Worm (Caenorhabditis elegans) whole organism, L1 larva: Measurements from ENCODE around the gene trpa-1.

ENCODE experiments used
- C04F5.9 ChIP-seq: sonication (generic microtip); optimal IDR thresholded peaks from 2 replicates; lab custom pipeline; 2016; ENCODE audit warnings: missing genetic modification characterization, missing compliant biosample characterization
- C34B4.2 ChIP-seq: sonication (generic microtip); optimal IDR thresholded peaks from 2 replicates; lab custom pipeline; 2017; ENCODE audit warnings: mild to moderate bottlenecking, missing genetic modification characterization, missing compliant biosample characterization
- aha-1 ChIP-seq: fragments of 150-350 bp; optimal IDR thresholded peaks from 2 replicates; lab custom pipeline; 2014; ENCODE audit warnings: missing biosample characterization, missing genetic modification characterization
- alr-1 ChIP-seq: fragments of 200-800 bp; sonication (Bioruptor generic); optimal IDR thresholded peaks from 2 replicates; lab custom pipeline; 2018; ENCODE audit warnings: borderline replicate concordance, mild to moderate bottlenecking, missing genetic modification characterization, missing compliant biosample characterization
- aly-2 ChIP-seq: fragments of 150-350 bp; optimal IDR thresholded peaks from 2 replicates; lab custom pipeline; 2014; ENCODE audit warnings: missing biosample characterization, missing genetic modification characterization
- ama-1 ChIP-seq: fragments of 150-350 bp; optimal IDR thresholded peaks from 2 replicates; lab custom pipeline; 2014
- blmp-1 ChIP-seq: fragments of 150-350 bp; optimal IDR thresholded peaks from 2 replicates; lab custom pipeline; 2014; ENCODE audit warnings: missing biosample characterization, missing genetic modification characterization
- ceh-63 ChIP-seq: fragments of 200-800 bp; sonication (Bioruptor generic); optimal IDR thresholded peaks from 2 replicates; lab custom pipeline; 2018; ENCODE audit warnings: mild to moderate bottlenecking, missing genetic modification characterization, missing compliant biosample characterization
- ceh-8 ChIP-seq: fragments of 200-800 bp; sonication (Bioruptor generic); optimal IDR thresholded peaks from 2 replicates; lab custom pipeline; 2018; ENCODE audit warnings: mild to moderate bottlenecking, missing genetic modification characterization, moderate library complexity, missing compliant biosample characterization
- ceh-82 ChIP-seq, 3 experiments: fragments of 150-350 bp in 1 of 3; sonication (generic microtip) in 2 of 3; optimal IDR thresholded peaks; 2 replicates each; lab custom pipeline; 2014 to 2017; ENCODE audit warnings: missing biosample characterization in 3 of 3, missing genetic modification characterization in 3 of 3
- ceh-88 ChIP-seq: fragments of 200-800 bp; sonication (Bioruptor generic); IDR thresholded peaks from 2 replicates; pipeline ENCODE4 v1.3.6; 2022; ENCODE audit warnings: missing genetic modification characterization, missing compliant biosample characterization
- dpl-1 ChIP-seq, 3 experiments: fragments of 150-350 bp in 2 of 3; sonication (generic microtip) in 1 of 3; optimal IDR thresholded peaks; 2 replicates each; lab custom pipeline; 2014 to 2017; ENCODE audit warnings: missing biosample characterization in 3 of 3, missing genetic modification characterization in 3 of 3, missing genetic modification reagents in 3 of 3
- efl-3 ChIP-seq: fragments of 200-800 bp; sonication (Bioruptor generic); optimal IDR thresholded peaks from 2 replicates; lab custom pipeline; 2018; ENCODE audit warnings: mild to moderate bottlenecking, missing genetic modification characterization, missing compliant biosample characterization
- egl-13 ChIP-seq: sonication (generic microtip); optimal IDR thresholded peaks from 2 replicates; lab custom pipeline; 2016; ENCODE audit warnings: missing genotype, missing genetic modification reagents, missing genetic modification characterization, missing compliant biosample characterization
- elt-2 ChIP-seq: sonication (generic microtip); optimal IDR thresholded peaks from 2 replicates; lab custom pipeline; 2016; ENCODE audit warnings: missing genetic modification characterization, mild to moderate bottlenecking, inconsistent platforms, missing compliant biosample characterization, missing genetic modification reagents
- ets-5 ChIP-seq: fragments of 200-800 bp; sonication (Bioruptor generic); IDR thresholded peaks from 2 replicates; pipeline ENCODE4 v1.3.6; 2022; ENCODE audit warnings: missing genetic modification characterization, missing compliant biosample characterization
- fkh-10 ChIP-seq: sonication (generic microtip); optimal IDR thresholded peaks from 2 replicates; lab custom pipeline; 2017; ENCODE audit warnings: missing biosample characterization, missing genetic modification reagents, missing genetic modification characterization
- fkh-4 ChIP-seq: sonication (generic microtip); optimal IDR thresholded peaks from 2 replicates; lab custom pipeline; 2016; ENCODE audit warnings: missing compliant biosample characterization, missing genetic modification characterization, borderline replicate concordance
- fkh-8 ChIP-seq: sonication (generic microtip); optimal IDR thresholded peaks from 2 replicates; lab custom pipeline; 2016; ENCODE audit warnings: mild to moderate bottlenecking, missing genetic modification characterization, missing compliant biosample characterization
- grh-1 ChIP-seq: fragments of 200-800 bp; sonication (Bioruptor generic); IDR thresholded peaks from 2 replicates; pipeline ENCODE4 v1.3.6; 2022; ENCODE audit warnings: missing genetic modification reagents, missing genetic modification characterization, missing compliant biosample characterization
- hlh-4 ChIP-seq: sonication (generic microtip); optimal IDR thresholded peaks from 2 replicates; lab custom pipeline; 2016; ENCODE audit warnings: mild to moderate bottlenecking, missing genetic modification characterization, missing compliant biosample characterization
- irx-1 ChIP-seq: sonication (generic microtip); optimal IDR thresholded peaks from 2 replicates; lab custom pipeline; 2016; ENCODE audit warnings: missing genetic modification characterization, missing compliant biosample characterization
- isw-1 ChIP-seq: fragments of 200-800 bp; sonication (Bioruptor generic); IDR thresholded peaks from 2 replicates; pipeline ENCODE4 v1.3.6; 2022; ENCODE audit warnings: missing genetic modification characterization, missing compliant biosample characterization
- lin-39 ChIP-seq: fragments of 150-350 bp; optimal IDR thresholded peaks from 2 replicates; lab custom pipeline; 2014; ENCODE audit warnings: missing biosample characterization, missing genetic modification reagents, missing genetic modification characterization
- lir-3 ChIP-seq: sonication (generic microtip); optimal IDR thresholded peaks from 2 replicates; lab custom pipeline; 2016; ENCODE audit warnings: mild to moderate bottlenecking, missing genetic modification characterization, moderate library complexity, missing compliant biosample characterization; ENCODE audit not compliant: poor library complexity
- lsy-2 ChIP-seq, 2 experiments: fragments of 150-350 bp; optimal IDR thresholded peaks; 2 replicates each; lab custom pipeline; 2014; ENCODE audit warnings: missing biosample characterization in 2 of 2, missing genetic modification characterization in 2 of 2
- mef-2 ChIP-seq: fragments of 150-350 bp; optimal IDR thresholded peaks from 2 replicates; lab custom pipeline; 2014; ENCODE audit warnings: missing biosample characterization, missing genetic modification characterization
- mep-1 ChIP-seq: fragments of 150-350 bp; optimal IDR thresholded peaks from 2 replicates; lab custom pipeline; 2014; ENCODE audit warnings: missing biosample characterization, missing genetic modification characterization
- nhr-11 ChIP-seq: fragments of 150-350 bp; optimal IDR thresholded peaks from 2 replicates; lab custom pipeline; 2014; ENCODE audit warnings: missing biosample characterization, missing genetic modification characterization
- nhr-12 ChIP-seq: sonication (generic microtip); optimal IDR thresholded peaks from 2 replicates; lab custom pipeline; 2017; ENCODE audit warnings: missing biosample characterization, missing genetic modification characterization
- nhr-19 ChIP-seq: fragments of 200-800 bp; sonication (Bioruptor generic); conservative IDR thresholded peaks from 2 replicates; pipeline ENCODE4 v1.3.6; 2022; ENCODE audit warnings: missing genetic modification characterization, missing compliant biosample characterization
- nhr-237 ChIP-seq: fragments of 150-350 bp; optimal IDR thresholded peaks from 2 replicates; lab custom pipeline; 2014; ENCODE audit warnings: missing biosample characterization, missing genetic modification characterization
- nhr-28 ChIP-seq: fragments of 150-350 bp; optimal IDR thresholded peaks from 2 replicates; lab custom pipeline; 2014; ENCODE audit warnings: missing biosample characterization, missing genetic modification characterization
- nhr-77 ChIP-seq: fragments of 150-350 bp; optimal IDR thresholded peaks from 2 replicates; lab custom pipeline; 2014; ENCODE audit warnings: missing biosample characterization, missing genetic modification characterization
- nhr-84 ChIP-seq: sonication (generic microtip); optimal IDR thresholded peaks from 2 replicates; lab custom pipeline; 2017; ENCODE audit warnings: missing biosample characterization, missing genetic modification characterization
- nhr-90 ChIP-seq: sonication (generic microtip); optimal IDR thresholded peaks from 2 replicates; lab custom pipeline; 2016; ENCODE audit warnings: mild to moderate bottlenecking, missing genetic modification characterization, missing compliant biosample characterization; ENCODE audit not compliant: poor library complexity
- pag-3 ChIP-seq: sonication (generic microtip); optimal IDR thresholded peaks from 2 replicates; lab custom pipeline; 2017; ENCODE audit warnings: missing genetic modification characterization, mild to moderate bottlenecking, missing compliant biosample characterization, antibody characterized with exemption, borderline replicate concordance; ENCODE audit not compliant: insufficient read depth
- pqm-1 ChIP-seq: sonication (generic microtip); optimal IDR thresholded peaks from 3 replicates; lab custom pipeline; 2017; ENCODE audit warnings: missing biosample characterization, missing genetic modification characterization
- skn-1 ChIP-seq: fragments of 150-350 bp; optimal IDR thresholded peaks from 2 replicates; lab custom pipeline; 2014; ENCODE audit warnings: missing biosample characterization, missing genetic modification characterization
- snu-23 ChIP-seq: sonication (generic microtip); optimal IDR thresholded peaks from 2 replicates; lab custom pipeline; 2016; ENCODE audit warnings: missing genetic modification characterization, missing compliant biosample characterization
- sptf-1 ChIP-seq: fragments of 150-350 bp; optimal IDR thresholded peaks from 2 replicates; lab custom pipeline; 2014; ENCODE audit warnings: missing biosample characterization, missing genetic modification characterization
- sup-37 ChIP-seq: fragments of 200-800 bp; sonication (Bioruptor generic); optimal IDR thresholded peaks from 2 replicates; lab custom pipeline; 2018; ENCODE audit warnings: mild to moderate bottlenecking, missing genetic modification characterization, missing compliant biosample characterization
- swsn-7 ChIP-seq: sonication (generic microtip); optimal IDR thresholded peaks from 2 replicates; lab custom pipeline; 2016; ENCODE audit warnings: missing genetic modification characterization, missing compliant biosample characterization
- tbx-2 ChIP-seq: sonication (generic microtip); optimal IDR thresholded peaks from 2 replicates; lab custom pipeline; 2016; ENCODE audit warnings: missing genetic modification characterization, missing compliant biosample characterization
- tlp-1 ChIP-seq: fragments of 150-350 bp; optimal IDR thresholded peaks from 2 replicates; lab custom pipeline; 2014; ENCODE audit warnings: missing biosample characterization, missing genetic modification characterization
- unc-130 ChIP-seq: fragments of 150-350 bp; optimal IDR thresholded peaks from 2 replicates; lab custom pipeline; 2017; ENCODE audit warnings: missing biosample characterization, missing genetic modification characterization, inconsistent platforms
- unc-30 ChIP-seq: sonication (generic microtip); optimal IDR thresholded peaks from 2 replicates; lab custom pipeline; 2017; ENCODE audit warnings: missing biosample characterization, missing genetic modification characterization
- unc-62 ChIP-seq: fragments of 150-350 bp; optimal IDR thresholded peaks from 2 replicates; lab custom pipeline; 2014; ENCODE audit warnings: missing biosample characterization, missing genetic modification reagents, missing genetic modification characterization
- unc-86 ChIP-seq: sonication (generic microtip); optimal IDR thresholded peaks from 2 replicates; lab custom pipeline; 2016; ENCODE audit warnings: missing genetic modification characterization, missing compliant biosample characterization
- unc-98 ChIP-seq: fragments of 200-800 bp; sonication (Bioruptor generic); IDR thresholded peaks from 2 replicates; pipeline ENCODE4 v1.3.6; 2022; ENCODE audit warnings: missing genetic modification characterization, missing compliant biosample characterization
- vab-15 ChIP-seq: sonication (generic microtip); optimal IDR thresholded peaks from 2 replicates; lab custom pipeline; 2017; ENCODE audit warnings: missing genotype, mild to moderate bottlenecking, missing genetic modification characterization, missing compliant biosample characterization
- zag-1 ChIP-seq: fragments of 150-350 bp; optimal IDR thresholded peaks from 2 replicates; lab custom pipeline; 2014; ENCODE audit warnings: missing biosample characterization, missing genetic modification characterization
- zip-4 ChIP-seq: fragments of 200-800 bp; sonication (Bioruptor generic); optimal IDR thresholded peaks from 2 replicates; lab custom pipeline; 2018; ENCODE audit warnings: mild to moderate bottlenecking, missing genetic modification characterization, moderate library complexity, missing compliant biosample characterization
- ztf-11 ChIP-seq, 2 experiments: sonication (generic microtip); optimal IDR thresholded peaks; 2 replicates each; lab custom pipeline; 2016 to 2017; ENCODE audit warnings: missing genetic modification characterization in 2 of 2, missing biosample characterization in 1 of 2, missing compliant biosample characterization in 1 of 2

The trpa-1 gene

ce11 chrIV:11857159-11857565 is 7.2 kb upstream of the trpa-1 start (continued):
- TF ChIP-seq lir-3 (tag; lab: Kevin White, UChicago) (peak; percentile 32), blmp-1 (tag; lab: Kevin White, UChicago) (no peak), unc-30 (tag; lab: Kevin White, UChicago) (no peak), zip-4 (no peak), fkh-8 (tag; lab: Kevin White, UChicago) (peak; percentile 91), nhr-237 (tag; lab: Kevin White, UChicago) (no peak), pqm-1 (tag; lab: Kevin White, UChicago) (no peak), sup-37 (GFP tag; lab: Kevin White, UChicago) (no peak), aha-1 (tag; lab: Kevin White, UChicago) (no peak), vab-15 (tag; lab: Kevin White, UChicago) (no peak), swsn-7 (tag; lab: Kevin White, UChicago) (peak; percentile 68), efl-3 (GFP tag; lab: Kevin White, UChicago) (no peak), nhr-12 (tag; lab: Kevin White, UChicago) (no peak), unc-86 (tag; lab: Kevin White, UChicago) (peak; percentile 61), alr-1 (no peak), ama-1 (lab: Kevin White, UChicago) (no peak), unc-62 (GFP tag; lab: Kevin White, UChicago) (no peak), nhr-77 (tag; lab: Kevin White, UChicago) (peak; percentile 68), C34B4.2 (tag; lab: Kevin White, UChicago) (no peak), lin-39 (tag; lab: Kevin White, UChicago) (no peak), elt-2 (no peak), unc-98 (no peak), nhr-11 (tag; lab: Kevin White, UChicago) (no peak), ceh-82 (tag; optimal IDR thresholded peaks at IDR 0.05; lab: Kevin White, UChicago) (peak; percentile 53 to 89 (median 61)), mef-2 (tag; lab: Kevin White, UChicago) (peak; percentile 50), sptf-1 (tag; lab: Kevin White, UChicago) (no peak), tbx-2 (tag; lab: Kevin White, UChicago) (peak; percentile 69), egl-13 (tag; lab: Kevin White, UChicago) (peak; percentile 51), nhr-84 (no peak), ceh-88 (no peak), ceh-8 (GFP tag; lab: Kevin White, UChicago) (no peak), lsy-2 (tag; optimal IDR thresholded peaks at IDR 0.05; lab: Kevin White, UChicago) (peak; percentile 53 to 86), ceh-63 (GFP tag; lab: Kevin White, UChicago) (no peak), zag-1 (tag; lab: Kevin White, UChicago) (no peak), nhr-90 (tag; lab: Kevin White, UChicago) (no peak), skn-1 (tag; lab: Kevin White, UChicago) (peak; percentile 81), mep-1 (tag; lab: Kevin White, UChicago) (peak; percentile 71), hlh-4 (tag; lab: Kevin White, UChicago) (no peak), pag-3 (no peak), nhr-28 (tag; lab: Kevin White, UChicago) (no peak), isw-1 (GFP tag; lab: Robert Waterston, UW) (peak; percentile 64), C04F5.9 (tag; lab: Kevin White, UChicago) (no peak), tlp-1 (tag; lab: Kevin White, UChicago) (no peak), ets-5 (no peak), ztf-11 (tag; optimal IDR thresholded peaks at IDR 0.05; lab: Kevin White, UChicago) (no peak), fkh-10 (GFP tag; lab: Kevin White, UChicago) (peak; percentile 84), nhr-19 (GFP tag; lab: Robert Waterston, UW) (peak; percentile 45; the same call in 1 of the 2 replicates), unc-130 (tag; lab: Kevin White, UChicago) (peak; percentile 70), dpl-1 (GFP tag; optimal IDR thresholded peaks at IDR 0.05; lab: Kevin White, UChicago) (peak; percentile 9 to 63 (median 51)), grh-1 (GFP tag; lab: Robert Waterston, UW) (no peak), irx-1 (tag; lab: Kevin White, UChicago) (peak; percentile 15), snu-23 (GFP tag; lab: Kevin White, UChicago) (peak; percentile 78), aly-2 (tag; lab: Kevin White, UChicago) (no peak), fkh-4 (no peak)
